Worm (Caenorhabditis elegans) whole organism, young adult: ENCODE results near the gene K05F1.10.
A peak's percentile ranks its signal among the peaks of the same experiment; 100 is the strongest.

ENCODE experiments used
- B0035.1 ChIP-seq: sonication (generic microtip); optimal IDR thresholded peaks from 2 replicates; lab custom pipeline; 2016; ENCODE audit warnings: missing genetic modification characterization, mild to moderate bottlenecking, missing compliant biosample characterization, missing genotype, missing genetic modification reagents
- B0261.1 ChIP-seq: sonication (generic microtip); optimal IDR thresholded peaks from 2 replicates; lab custom pipeline; 2016; ENCODE audit warnings: mild to moderate bottlenecking, missing genetic modification characterization, moderate library complexity, missing compliant biosample characterization
- C06A6.2 ChIP-seq: fragments of 200-800 bp; sonication (Bioruptor generic); conservative IDR thresholded peaks from 2 replicates; pipeline ENCODE4 v1.3.6; 2022; ENCODE audit warnings: missing genetic modification characterization, missing compliant biosample characterization
- C17E4.6 ChIP-seq: fragments of 200-800 bp; sonication (Bioruptor generic); IDR thresholded peaks from 2 replicates; pipeline ENCODE4 v1.3.6; 2022; ENCODE audit warnings: missing genetic modification reagents, missing genetic modification characterization, missing compliant biosample characterization
- F33H1.4 ChIP-seq: fragments of 200-800 bp; sonication (Bioruptor generic); IDR thresholded peaks from 2 replicates; pipeline ENCODE4 v1.3.6; 2022; ENCODE audit warnings: missing genetic modification reagents, missing genetic modification characterization, missing compliant biosample characterization
- Y67H2A.10 ChIP-seq: fragments of 200-800 bp; sonication (Bioruptor generic); conservative IDR thresholded peaks from 2 replicates; pipeline ENCODE4 v1.3.6; 2022; ENCODE audit warnings: missing genetic modification reagents, missing genetic modification characterization, missing compliant biosample characterization
- attf-5 ChIP-seq: fragments of 200-800 bp; sonication (Bioruptor generic); optimal IDR thresholded peaks from 2 replicates; lab custom pipeline; 2018; ENCODE audit warnings: mild to moderate bottlenecking, missing genetic modification characterization, missing compliant biosample characterization
- attf-6 ChIP-seq: fragments of 200-800 bp; sonication (Bioruptor generic); IDR thresholded peaks from 2 replicates; pipeline ENCODE4 v1.3.6; 2022; ENCODE audit warnings: missing genetic modification reagents, missing genetic modification characterization, missing compliant biosample characterization
- bed-1 ChIP-seq: fragments of 200-800 bp; sonication (Bioruptor generic); IDR thresholded peaks from 2 replicates; pipeline ENCODE4 v1.3.6; 2022; ENCODE audit warnings: missing genetic modification reagents, missing genetic modification characterization, missing compliant biosample characterization
- cebp-1 ChIP-seq, 2 experiments: fragments of 200-800 bp in 1 of 2; sonication (Bioruptor generic) in 1 of 2; sonication (generic microtip) in 1 of 2; IDR thresholded peaks in 1 of 2; optimal IDR thresholded peaks in 1 of 2; 2 replicates each; pipeline versions ENCODE4 v1.3.6 to Lab custom; 2017 to 2022; ENCODE audit warnings: missing compliant biosample characterization in 2 of 2, missing genetic modification characterization in 2 of 2, mild to moderate bottlenecking in 1 of 2, missing genetic modification reagents in 1 of 2, moderate library complexity in 1 of 2
- ceh-100 ChIP-seq: fragments of 200-800 bp; sonication (Bioruptor generic); IDR thresholded peaks from 2 replicates; pipeline ENCODE4 v1.3.6; 2022; ENCODE audit warnings: missing genetic modification reagents, missing genetic modification characterization, missing compliant biosample characterization
- ceh-27 ChIP-seq: fragments of 200-800 bp; sonication (Bioruptor generic); optimal IDR thresholded peaks from 2 replicates; lab custom pipeline; 2018; ENCODE audit warnings: mild to moderate bottlenecking, missing genetic modification characterization, moderate library complexity, missing compliant biosample characterization
- ceh-40 ChIP-seq: fragments of 200-800 bp; sonication (Bioruptor generic); IDR thresholded peaks from 2 replicates; pipeline ENCODE4 v1.3.6; 2022; ENCODE audit warnings: missing genetic modification characterization, missing compliant biosample characterization
- die-1 ChIP-seq: sonication (generic microtip); optimal IDR thresholded peaks from 2 replicates; lab custom pipeline; 2016; ENCODE audit warnings: missing genotype, mild to moderate bottlenecking, missing genetic modification characterization, missing compliant biosample characterization
- dpl-1 ChIP-seq: fragments of 150-350 bp; optimal IDR thresholded peaks from 2 replicates; lab custom pipeline; 2014; ENCODE audit warnings: missing biosample characterization, missing genetic modification reagents, missing genetic modification characterization
- efl-1 ChIP-seq: fragments of 150-350 bp; optimal IDR thresholded peaks from 2 replicates; lab custom pipeline; 2014; ENCODE audit warnings: missing biosample characterization, missing genetic modification reagents, missing genetic modification characterization
- egl-18 ChIP-seq: fragments of 200-800 bp; sonication (Bioruptor generic); IDR thresholded peaks from 2 replicates; pipeline ENCODE4 v1.3.6; 2022; ENCODE audit warnings: missing genetic modification reagents, missing genetic modification characterization, missing compliant biosample characterization
- hmg-1.2 ChIP-seq: fragments of 200-800 bp; sonication (Bioruptor generic); IDR thresholded peaks from 2 replicates; pipeline ENCODE4 v1.3.6; 2022; ENCODE audit warnings: missing genetic modification reagents, missing genetic modification characterization, missing compliant biosample characterization
- lag-1 ChIP-seq: fragments of 200-800 bp; sonication (Bioruptor generic); IDR thresholded peaks from 2 replicates; pipeline ENCODE4 v1.3.6; 2022; ENCODE audit warnings: missing genetic modification reagents, missing genetic modification characterization, missing compliant biosample characterization
- let-607 ChIP-seq, 2 experiments: fragments of 200-800 bp in 1 of 2; sonication (Bioruptor generic) in 1 of 2; sonication (generic microtip) in 1 of 2; optimal IDR thresholded peaks; 2 replicates each; lab custom pipeline; 2016 to 2018; ENCODE audit warnings: mild to moderate bottlenecking in 2 of 2, missing compliant biosample characterization in 2 of 2, missing genetic modification characterization in 2 of 2, moderate library complexity in 2 of 2, missing genotype in 1 of 2
- lin-26 ChIP-seq: fragments of 200-800 bp; sonication (Bioruptor generic); IDR thresholded peaks from 2 replicates; pipeline ENCODE4 v1.3.6; 2022; ENCODE audit warnings: missing genetic modification reagents, missing genetic modification characterization, missing compliant biosample characterization
- lin-40 ChIP-seq: sonication (generic microtip); optimal IDR thresholded peaks from 2 replicates; lab custom pipeline; 2016; ENCODE audit warnings: missing genetic modification characterization, mild to moderate bottlenecking, missing compliant biosample characterization, missing genotype, missing genetic modification reagents
- lir-1 ChIP-seq: fragments of 200-800 bp; sonication (Bioruptor generic); conservative IDR thresholded peaks from 2 replicates; pipeline ENCODE4 v1.3.6; 2022; ENCODE audit warnings: missing genetic modification reagents, missing genetic modification characterization, missing compliant biosample characterization
- mes-4 ChIP-seq: sonication (generic microtip); optimal IDR thresholded peaks from 2 replicates; lab custom pipeline; 2016; ENCODE audit warnings: missing genotype, missing genetic modification characterization, missing compliant biosample characterization
- nfya-1 ChIP-seq: sonication (generic microtip); optimal IDR thresholded peaks from 2 replicates; lab custom pipeline; 2017; ENCODE audit warnings: antibody characterized with exemption, missing compliant biosample characterization, missing genetic modification characterization, borderline replicate concordance; ENCODE audit not compliant: insufficient read depth
- nhr-120 ChIP-seq: fragments of 200-800 bp; sonication (Bioruptor generic); IDR thresholded peaks from 2 replicates; pipeline ENCODE4 v1.3.6; 2022; ENCODE audit warnings: missing genetic modification characterization, missing compliant biosample characterization
- nhr-80 ChIP-seq: sonication (generic microtip); optimal IDR thresholded peaks from 2 replicates; lab custom pipeline; 2016; ENCODE audit warnings: missing genetic modification characterization, missing compliant biosample characterization
- nhr-90 ChIP-seq: sonication (generic microtip); optimal IDR thresholded peaks from 2 replicates; lab custom pipeline; 2016; ENCODE audit warnings: missing genotype, mild to moderate bottlenecking, missing genetic modification characterization, missing compliant biosample characterization
- pbrm-1 ChIP-seq: fragments of 200-800 bp; sonication (Bioruptor generic); IDR thresholded peaks from 2 replicates; pipeline ENCODE4 v1.3.6; 2022; ENCODE audit warnings: missing genetic modification reagents, missing genetic modification characterization, missing compliant biosample characterization
- rcor-1 ChIP-seq: fragments of 200-800 bp; sonication (Bioruptor generic); IDR thresholded peaks from 2 replicates; pipeline ENCODE4 v1.3.6; 2022; ENCODE audit warnings: missing genetic modification reagents, missing genetic modification characterization, missing compliant biosample characterization
- sdz-38 ChIP-seq: sonication (generic microtip); optimal IDR thresholded peaks from 2 replicates; lab custom pipeline; 2016; ENCODE audit warnings: missing genotype, missing genetic modification characterization, missing compliant biosample characterization
- snpc-1.1 ChIP-seq: sonication (generic microtip); optimal IDR thresholded peaks from 2 replicates; lab custom pipeline; 2017; ENCODE audit warnings: missing genetic modification characterization, mild to moderate bottlenecking, missing compliant biosample characterization, antibody characterized with exemption, moderate library complexity, missing genotype, missing genetic modification reagents; ENCODE audit not compliant: insufficient read depth
- snpc-3.4 ChIP-seq: sonication (generic microtip); optimal IDR thresholded peaks from 2 replicates; lab custom pipeline; 2017; ENCODE audit warnings: missing genetic modification characterization, mild to moderate bottlenecking, missing compliant biosample characterization, antibody characterized with exemption, moderate library complexity, missing genotype, missing genetic modification reagents
- sptf-2 ChIP-seq: fragments of 200-800 bp; sonication (Bioruptor generic); optimal IDR thresholded peaks from 2 replicates; lab custom pipeline; 2018; ENCODE audit warnings: mild to moderate bottlenecking, missing genetic modification characterization, missing compliant biosample characterization
- tbp1 ChIP-seq: fragments of 200-800 bp; sonication (Bioruptor generic); optimal IDR thresholded peaks from 2 replicates; lab custom pipeline; 2018; ENCODE audit warnings: mild to moderate bottlenecking, missing genetic modification characterization, missing compliant biosample characterization
- tbx-9 ChIP-seq: sonication (generic microtip); optimal IDR thresholded peaks from 2 replicates; lab custom pipeline; 2016; ENCODE audit warnings: borderline replicate concordance, missing genetic modification characterization, inconsistent platforms, missing compliant biosample characterization
- zim-3 ChIP-seq: sonication (generic microtip); optimal IDR thresholded peaks from 2 replicates; lab custom pipeline; 2017; ENCODE audit warnings: mild to moderate bottlenecking, missing genetic modification characterization, moderate library complexity, missing compliant biosample characterization
- ztf-28 ChIP-seq: fragments of 200-800 bp; sonication (Bioruptor generic); IDR thresholded peaks from 2 replicates; pipeline ENCODE4 v1.3.6; 2022; ENCODE audit warnings: missing genetic modification reagents, missing genetic modification characterization, missing compliant biosample characterization

Gene K05F1.10

DNA sequence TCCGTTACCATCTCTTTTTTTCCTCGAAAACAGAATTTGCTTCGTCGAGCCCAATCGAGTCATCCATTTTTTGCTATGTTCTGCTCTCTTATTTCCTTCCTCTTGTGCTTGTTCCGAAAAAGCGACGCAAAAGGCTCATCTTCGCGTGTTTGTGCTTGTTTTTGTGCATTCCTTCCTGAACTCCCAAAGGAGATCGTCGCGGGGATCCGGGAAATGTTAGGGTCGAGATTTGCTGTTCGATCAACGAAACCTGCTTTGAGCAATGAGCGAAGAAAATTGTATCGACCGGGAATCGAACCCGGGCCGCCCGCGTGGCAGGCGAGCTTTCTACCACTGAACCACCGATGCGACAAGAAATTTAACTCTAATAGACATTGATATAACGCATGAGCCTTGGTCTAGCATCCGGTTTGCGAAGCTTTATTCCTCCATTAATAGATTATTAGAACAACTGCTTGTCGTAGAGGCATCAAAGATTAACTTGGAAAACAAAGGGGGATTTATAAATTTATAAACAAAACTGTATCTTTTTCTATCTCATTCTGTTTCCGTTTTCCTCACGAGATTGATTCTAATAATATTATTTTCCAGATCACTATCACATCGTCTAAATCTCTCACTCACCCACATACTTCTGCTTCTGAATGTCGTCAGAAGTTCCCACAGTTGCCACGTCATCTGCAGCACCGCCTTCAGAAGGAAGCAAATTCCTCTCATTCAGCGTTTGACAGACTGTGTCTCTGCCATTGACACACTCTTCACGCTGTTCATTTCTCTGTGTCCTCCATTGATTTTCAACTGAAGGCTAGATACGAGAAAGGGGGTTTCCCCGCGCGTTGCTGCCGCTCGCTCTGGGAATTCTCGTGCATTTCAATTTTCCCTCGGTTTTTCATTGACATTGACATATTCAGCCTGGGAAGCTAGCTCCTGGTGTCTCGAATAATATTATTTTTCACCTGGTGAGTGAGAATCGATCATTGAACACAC is 23.0 kb downstream of the K05F1.10 start, which contains the start of gene K05F1.6 (continued):
- 0 out of 2 replicates have a peak, but pooled peaks have one; percentile 34 for TF ChIP-seq ceh-40
- TF ChIP-seq dpl-1 (GFP tag; lab: Kevin White, UChicago), result no peak
- no peak for TF ChIP-seq efl-1 (GFP tag; lab: Kevin White, UChicago)
- TF ChIP-seq hmg-1.2 (GFP tag; lab: Robert Waterston, UW), result peak; percentile 90
- peak; percentile 40 to 65 for TF ChIP-seq let-607 (tag; optimal IDR thresholded peaks at IDR 0.05; lab: Kevin White, UChicago)
- peak; percentile 44 for TF ChIP-seq ceh-27 (GFP tag; lab: Kevin White, UChicago)
- TF ChIP-seq nfya-1 (tag; lab: Kevin White, UChicago), result no peak
- TF ChIP-seq sdz-38 (tag; lab: Kevin White, UChicago), result no peak
- peak; percentile 95 for TF ChIP-seq tbp1 (GFP tag; lab: Kevin White, UChicago)
- peak; percentile 81 for TF ChIP-seq nhr-80 (tag; lab: Kevin White, UChicago)
- peak; percentile 77; the same call in 1 of the 2 replicates for TF ChIP-seq attf-6 (GFP tag; lab: Robert Waterston, UW)
- no peak for TF ChIP-seq Y67H2A.10 (GFP tag; lab: Robert Waterston, UW)
- TF ChIP-seq egl-18 (GFP tag; lab: Robert Waterston, UW), result no peak; the same call in 1 of the 2 replicates
- 0 out of 2 replicates have a peak, but pooled peaks have one; percentile 12 for TF ChIP-seq lir-1 (GFP tag; lab: Robert Waterston, UW)
- no peak for TF ChIP-seq C06A6.2 (GFP tag; lab: Robert Waterston, UW)
- TF ChIP-seq mes-4 (tag; lab: Kevin White, UChicago), result peak; percentile 76
- peak; percentile 79 for TF ChIP-seq pbrm-1 (GFP tag; lab: Robert Waterston, UW)
- TF ChIP-seq lag-1 (GFP tag; lab: Robert Waterston, UW), result no peak
- TF ChIP-seq F33H1.4, result peak; percentile 34; the same call in 1 of the 2 replicates
- TF ChIP-seq B0035.1 (tag; lab: Kevin White, UChicago), result peak; percentile 72
- peak; percentile 82 for TF ChIP-seq rcor-1 (GFP tag; lab: Robert Waterston, UW)
- peak; percentile 80 for TF ChIP-seq lin-40 (tag; lab: Kevin White, UChicago)
- TF ChIP-seq bed-1 (GFP tag; lab: Robert Waterston, UW), result no peak
- peak; percentile 86 for TF ChIP-seq ztf-28 (GFP tag; lab: Robert Waterston, UW)
- TF ChIP-seq cebp-1 (GFP tag; IDR thresholded peaks at IDR 0.05; lab: Robert Waterston, UW), result 0 out of 2 replicates have a peak, but pooled peaks have one; percentile 53
- TF ChIP-seq cebp-1 (tag; optimal IDR thresholded peaks at IDR 0.05; lab: Kevin White, UChicago), result peak; percentile 70
- peak; percentile 94 for TF ChIP-seq zim-3
- TF ChIP-seq lin-26 (GFP tag; lab: Robert Waterston, UW), result peak; percentile 95
- TF ChIP-seq nhr-120 (GFP tag; lab: Robert Waterston, UW), result no peak
- peak; percentile 31 for TF ChIP-seq snpc-1.1
- peak; percentile 80 for TF ChIP-seq sptf-2 (GFP tag; lab: Kevin White, UChicago)
- peak; percentile 95 for TF ChIP-seq nhr-90 (tag; lab: Kevin White, UChicago)
- no peak for TF ChIP-seq tbx-9 (tag; lab: Kevin White, UChicago)
- 0 out of 2 replicates have a peak, but pooled peaks have one; percentile 62 for TF ChIP-seq C17E4.6 (GFP tag; lab: Robert Waterston, UW)
- peak; percentile 90 for TF ChIP-seq die-1 (tag; lab: Kevin White, UChicago)
- TF ChIP-seq snpc-3.4 (tag; lab: Kevin White, UChicago), result peak; percentile 84
- TF ChIP-seq B0261.1, result peak; percentile 94
- TF ChIP-seq ceh-100, result peak; percentile 73
- TF ChIP-seq attf-5 (GFP tag; lab: Kevin White, UChicago), result peak; percentile 64
